Worm (Caenorhabditis elegans): Measurements from ENCODE around the gene dylt-2.

Gene dylt-2

DNA sequence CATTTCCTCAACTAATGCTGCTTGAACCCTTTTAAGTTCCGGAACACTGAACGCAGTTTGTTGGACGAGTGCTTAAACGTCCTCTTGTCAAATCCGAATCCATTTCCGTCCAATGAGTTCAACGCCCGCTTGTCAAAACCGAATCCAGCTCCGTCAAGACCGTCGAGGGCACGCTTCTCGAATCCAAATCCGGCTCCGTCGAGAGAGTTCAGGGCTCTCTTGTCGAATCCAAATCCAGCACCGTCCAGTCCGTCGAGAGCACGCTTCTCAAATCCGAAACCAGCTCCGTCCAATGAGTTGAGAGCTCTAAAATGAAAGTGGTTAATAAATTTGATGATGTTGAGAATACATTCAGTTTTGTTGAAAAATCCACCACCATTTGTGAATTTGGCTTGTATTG lies 22.2 kb downstream of the dylt-2 start:
- TF ChIP-seq W03F9.2 (tag; optimal IDR thresholded peaks at IDR 0.05) (no peak), him-1 (tag; optimal IDR thresholded peaks at IDR 0.05) (no peak), dao-5 (tag; optimal IDR thresholded peaks at IDR 0.05) (no peak)

DNA sequence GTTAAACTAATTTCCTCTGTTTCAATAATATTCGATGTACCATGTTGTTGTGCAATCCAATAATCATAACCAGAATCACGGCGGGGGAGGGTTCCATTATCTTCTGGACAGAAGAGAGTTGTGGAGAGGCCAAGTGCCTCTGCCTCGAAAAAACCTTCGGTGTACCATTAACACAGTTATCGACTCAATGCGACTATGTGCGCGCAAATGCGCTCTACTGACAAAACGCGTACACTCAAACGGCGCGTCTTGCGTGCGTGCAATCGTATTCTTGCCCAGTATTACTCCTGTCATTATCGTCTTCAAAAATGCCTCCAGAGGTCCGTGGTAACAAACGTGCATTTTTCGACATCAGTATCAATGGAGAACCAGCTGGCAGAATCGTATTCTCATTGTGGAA lies 28.9 kb downstream of the dylt-2 start, which contains the start of gene cyn-8:
cyn-8 (plus strand) TSS at position 217 of the 400 bp plus-strand sequence.
- no peak for TF ChIP-seq dao-5 (tag; optimal IDR thresholded peaks at IDR 0.05)
- no peak for TF ChIP-seq W03F9.2 (tag; optimal IDR thresholded peaks at IDR 0.05)
- no peak for TF ChIP-seq him-1 (tag; optimal IDR thresholded peaks at IDR 0.05)

DNA sequence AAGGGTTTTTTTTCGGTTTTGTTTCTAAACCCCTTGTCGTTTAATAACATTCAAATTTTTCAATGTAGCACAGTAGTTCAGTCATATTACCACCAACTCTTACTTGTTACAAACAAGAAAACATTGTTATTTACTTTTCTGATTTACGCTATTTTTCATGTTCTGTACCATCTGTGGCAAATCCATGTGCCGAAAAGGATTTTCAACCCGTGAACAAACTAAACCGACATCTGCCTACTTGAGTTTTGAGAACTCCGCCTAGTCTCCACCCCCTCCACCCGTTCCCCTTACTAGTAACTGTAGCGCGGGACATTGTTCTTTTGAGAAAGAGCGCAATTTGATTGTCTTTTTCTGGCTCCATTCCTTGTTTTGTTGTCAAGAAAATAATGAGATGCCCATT lies 34.9 kb downstream of the dylt-2 start, which contains the start of gene ensh-1:
ensh-1 (plus strand) TSS at position 301 of the 400 bp plus-strand sequence.
- TF ChIP-seq dao-5 (tag; optimal IDR thresholded peaks at IDR 0.05), result no peak
- TF ChIP-seq him-1 (tag; optimal IDR thresholded peaks at IDR 0.05), result no peak
- TF ChIP-seq W03F9.2 (tag; optimal IDR thresholded peaks at IDR 0.05), result no peak

DNA sequence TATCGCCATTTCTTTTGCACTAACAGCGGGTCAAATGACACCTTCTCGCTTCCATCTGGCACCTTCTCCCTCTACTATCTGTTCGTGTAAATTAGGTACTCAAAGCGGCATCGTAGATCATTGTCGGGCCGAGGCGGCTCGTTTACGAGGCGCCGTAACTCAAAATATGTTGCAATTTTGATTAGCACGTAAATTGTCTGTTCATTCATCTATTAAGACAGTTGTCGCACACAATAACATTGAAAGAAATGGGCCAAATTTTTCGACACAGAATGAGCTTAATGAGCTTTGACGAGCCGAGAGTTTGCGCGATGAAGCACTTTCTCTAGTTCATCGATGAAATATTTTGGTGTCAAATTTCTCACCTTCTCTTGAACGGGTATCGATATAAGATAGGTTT lies 37.0 kb downstream of the dylt-2 start:
- TF ChIP-seq W03F9.2 (tag; optimal IDR thresholded peaks at IDR 0.05), result no peak
- no peak for TF ChIP-seq him-1 (tag; optimal IDR thresholded peaks at IDR 0.05)
- no peak for TF ChIP-seq dao-5 (tag; optimal IDR thresholded peaks at IDR 0.05)

DNA sequence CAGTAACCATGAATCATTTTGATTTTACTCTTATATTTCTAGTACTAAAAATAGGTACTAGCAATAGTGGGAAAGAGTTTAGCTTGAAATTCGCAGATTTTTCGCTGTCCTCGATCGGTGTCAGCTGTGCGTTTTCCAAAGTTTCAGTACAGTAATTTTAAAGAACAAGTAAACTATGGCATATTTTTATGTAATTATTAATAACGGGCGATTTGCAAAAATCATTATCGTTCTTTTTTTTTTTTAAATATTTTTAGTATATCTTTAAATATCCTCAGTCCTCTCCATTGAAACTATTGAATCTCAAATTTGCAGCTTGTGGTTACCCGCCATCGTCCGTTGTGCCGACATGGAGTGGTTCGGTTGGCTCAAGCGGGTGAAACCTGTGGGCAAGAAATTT lies 47.2 kb downstream of the dylt-2 start, which contains the start of gene C13E3.1:
C13E3.1 (plus strand) TSS at position 301 of the 400 bp plus-strand sequence.
- no peak for TF ChIP-seq dao-5 (tag; optimal IDR thresholded peaks at IDR 0.05)
- TF ChIP-seq W03F9.2 (tag; optimal IDR thresholded peaks at IDR 0.05), result no peak
- TF ChIP-seq him-1 (tag; optimal IDR thresholded peaks at IDR 0.05), result no peak

DNA sequence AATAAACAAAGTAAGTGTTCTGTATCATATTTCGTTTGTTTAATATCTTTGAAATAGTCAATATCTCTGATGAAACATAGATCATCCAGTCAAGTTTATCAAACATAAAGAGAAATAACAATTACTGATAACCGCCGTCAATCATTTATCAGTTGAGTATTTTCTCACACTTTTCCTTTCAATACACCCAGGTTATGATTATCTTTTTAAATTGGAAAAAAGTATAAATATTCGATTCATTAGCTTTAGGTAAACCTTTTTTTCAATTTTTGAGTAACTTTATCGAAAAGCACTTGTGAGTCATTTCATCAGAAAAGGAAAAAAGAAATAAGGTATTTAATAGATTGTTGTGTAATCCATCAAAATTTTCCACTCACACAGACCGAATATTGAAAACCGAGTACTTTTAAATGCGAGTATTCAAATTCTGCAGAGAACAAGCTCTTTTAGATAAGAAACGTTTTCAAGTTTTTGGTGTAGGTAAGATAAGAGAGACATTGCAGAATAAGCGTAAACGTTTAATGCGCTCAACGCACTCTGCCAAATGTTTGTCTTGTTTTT lies 48.5 kb downstream of the dylt-2 start:
- TF ChIP-seq dao-5 (tag; optimal IDR thresholded peaks at IDR 0.05), result no peak

DNA sequence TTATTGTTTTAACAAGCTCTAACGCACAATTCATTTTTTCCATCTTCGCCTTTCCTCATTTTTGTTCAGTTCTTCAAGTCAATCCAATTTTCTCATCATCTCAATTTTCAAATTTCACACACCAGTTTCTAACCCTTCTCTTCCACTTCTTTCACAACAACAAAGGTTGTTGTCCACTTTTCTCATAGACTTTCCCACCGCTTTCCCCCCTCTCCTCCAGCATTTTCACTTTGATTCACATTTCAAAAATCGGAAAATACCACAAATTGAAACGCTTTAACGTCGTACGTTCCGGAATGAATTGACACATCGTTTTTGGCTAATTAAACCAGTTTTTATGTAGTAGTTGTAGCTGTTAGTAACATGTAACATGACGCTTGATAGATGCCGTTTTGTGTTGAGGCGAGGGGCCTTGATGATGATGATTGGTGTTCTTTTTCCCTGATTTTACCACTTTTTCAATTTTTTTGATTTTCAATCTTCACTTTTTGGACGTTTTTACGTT lies 49.7 kb downstream of the dylt-2 start:
- TF ChIP-seq W03F9.2 (tag; optimal IDR thresholded peaks at IDR 0.05), result no peak
- no peak for TF ChIP-seq dao-5 (tag; optimal IDR thresholded peaks at IDR 0.05)
- no peak for TF ChIP-seq him-1 (tag; optimal IDR thresholded peaks at IDR 0.05)
